Fruit fly (Drosophila melanogaster) whole organism, pupa: ENCODE results near the gene Ugalt.

Source experiments
- CG12605 ChIP-seq: fragments of 200-800 bp; sonication (Bioruptor generic); IDR thresholded peaks from 2 replicates; pipeline ENCODE4 v1.3.6; 2022; ENCODE audit warnings: missing biosample characterization, missing genetic modification characterization
- CG13204 ChIP-seq: fragments of 200-800 bp; sonication (Bioruptor generic); optimal IDR thresholded peaks from 2 replicates; lab custom pipeline; 2018; ENCODE audit warnings: missing biosample characterization, mild to moderate bottlenecking, missing genetic modification characterization, moderate library complexity
- CG15710 ChIP-seq: fragments of 200-800 bp; sonication (Bioruptor generic); optimal IDR thresholded peaks from 2 replicates; lab custom pipeline; 2018; ENCODE audit warnings: missing biosample characterization, mild to moderate bottlenecking, missing genetic modification characterization, moderate library complexity
- CG17806 ChIP-seq: fragments of 200-800 bp; sonication (Bioruptor generic); optimal IDR thresholded peaks from 2 replicates; lab custom pipeline; 2018; ENCODE audit warnings: missing biosample characterization, mild to moderate bottlenecking, missing genetic modification characterization, moderate library complexity
- CG34367 ChIP-seq: fragments of 200-800 bp; sonication (Bioruptor generic); optimal IDR thresholded peaks from 2 replicates; lab custom pipeline; 2018; ENCODE audit warnings: missing biosample characterization, mild to moderate bottlenecking, missing genetic modification characterization
- CG4496 ChIP-seq: fragments of 200-800 bp; sonication (Bioruptor generic); IDR thresholded peaks from 3 replicates; pipeline ENCODE4 v1.3.6; 2022; ENCODE audit warnings: missing biosample characterization, missing genetic modification characterization
- D1 ChIP-seq: fragments of 200-800 bp; sonication (Bioruptor generic); optimal IDR thresholded peaks from 2 replicates; lab custom pipeline; 2018; ENCODE audit warnings: missing biosample characterization, mild to moderate bottlenecking, missing genetic modification characterization, moderate library complexity
- EcR ChIP-seq: fragments of 200-800 bp; sonication (Bioruptor generic); optimal IDR thresholded peaks from 3 replicates; lab custom pipeline; 2019; ENCODE audit warnings: missing biosample characterization, missing genetic modification characterization, mild to moderate bottlenecking, moderate library complexity, missing genetic modification reagents
- Ets98B ChIP-seq: fragments of 200-800 bp; sonication (Bioruptor generic); IDR thresholded peaks from 2 replicates; pipeline ENCODE4 v1.3.6; 2022; ENCODE audit warnings: missing biosample characterization, missing genetic modification characterization
- Pif1A ChIP-seq: fragments of 200-800 bp; sonication (Bioruptor generic); optimal IDR thresholded peaks from 3 replicates; lab custom pipeline; 2016; ENCODE audit warnings: missing biosample characterization, missing genetic modification characterization
- Pif1B ChIP-seq: fragments of 200-800 bp; sonication (Bioruptor generic); optimal IDR thresholded peaks from 3 replicates; lab custom pipeline; 2016; ENCODE audit warnings: missing biosample characterization, missing genetic modification characterization
- fd96Ca ChIP-seq: fragments of 200-800 bp; sonication (Bioruptor generic); IDR thresholded peaks from 3 replicates; pipeline ENCODE4 v1.3.6; 2022; ENCODE audit warnings: missing biosample characterization, missing genetic modification characterization
- gl ChIP-seq: fragments of 200-800 bp; sonication (Bioruptor generic); optimal IDR thresholded peaks from 2 replicates; lab custom pipeline; 2018; ENCODE audit warnings: missing biosample characterization, mild to moderate bottlenecking, missing genetic modification characterization

dm6 chrX:2743601-2744000, 39.9 kb upstream of the Ugalt start:
- no peak for TF ChIP-seq EcR
- no peak for TF ChIP-seq fd96Ca (GFP tag; lab: Robert Waterston, UW)
- TF ChIP-seq CG34367, result no peak
- no peak for TF ChIP-seq D1
- no peak for TF ChIP-seq CG13204 (GFP tag; lab: Kevin White, UChicago)
- TF ChIP-seq gl (tag; lab: Kevin White, UChicago), result no peak
- no peak for TF ChIP-seq Pif1A
- TF ChIP-seq CG12605 (GFP tag; lab: Robert Waterston, UW), result 0 out of 2 replicates have a peak, but pooled peaks have one; percentile 4
- no peak for TF ChIP-seq CG17806 (tag; lab: Kevin White, UChicago)
- no peak for TF ChIP-seq CG4496 (GFP tag; lab: Robert Waterston, UW)
- no peak for TF ChIP-seq Ets98B (GFP tag; lab: Robert Waterston, UW)
- TF ChIP-seq CG15710, result no peak
- TF ChIP-seq Pif1B (GFP tag; lab: Kevin White, UChicago), result no peak
